Worm (Caenorhabditis elegans) whole organism, L1 larva: Measurements from ENCODE around the gene F19F10.3.

ENCODE experiments used
- ama-1 ChIP-seq: fragments of 150-350 bp; optimal IDR thresholded peaks from 2 replicates; lab custom pipeline; 2014
- ceh-90 ChIP-seq: sonication (generic microtip); optimal IDR thresholded peaks from 2 replicates; lab custom pipeline; 2016; ENCODE audit warnings: missing genetic modification characterization, missing compliant biosample characterization
- skn-1 ChIP-seq: fragments of 150-350 bp; optimal IDR thresholded peaks from 2 replicates; lab custom pipeline; 2014; ENCODE audit warnings: missing biosample characterization, missing genetic modification characterization
- swsn-7 ChIP-seq: sonication (generic microtip); optimal IDR thresholded peaks from 2 replicates; lab custom pipeline; 2016; ENCODE audit warnings: missing genetic modification characterization, missing compliant biosample characterization

ce11 chrV:7590454-7590853, 38.5 kb downstream of the F19F10.3 start, which contains the start of gene C50E3.6:
- TF ChIP-seq swsn-7 (tag; lab: Kevin White, UChicago), result no peak
- no peak for TF ChIP-seq ama-1
- TF ChIP-seq ceh-90 (tag; lab: Kevin White, UChicago), result no peak
- TF ChIP-seq skn-1, result no peak
